Worm (Caenorhabditis elegans) whole organism, midembryonic: ENCODE results near the gene nex-1.

Source experiments
- flt-1 ChIP-seq: fragments of 200-800 bp; sonication (Bioruptor generic); IDR thresholded peaks from 2 replicates; pipeline ENCODE4 v1.3.6; 2022; ENCODE audit warnings: missing genetic modification characterization, missing compliant biosample characterization
- klf-2 ChIP-seq: fragments of 200-800 bp; sonication (Bioruptor generic); conservative IDR thresholded peaks from 2 replicates; pipeline ENCODE4 v1.3.6; 2022; ENCODE audit warnings: missing genetic modification reagents, missing genetic modification characterization, missing compliant biosample characterization
- med-1 ChIP-seq: sonication (generic microtip); optimal IDR thresholded peaks from 2 replicates; lab custom pipeline; 2017; ENCODE audit warnings: missing genetic modification characterization, mild to moderate bottlenecking, missing compliant biosample characterization, antibody characterized with exemption, missing genetic modification reagents; ENCODE audit not compliant: insufficient read depth
- tab-1 ChIP-seq: fragments of 200-800 bp; sonication (Bioruptor generic); IDR thresholded peaks from 2 replicates; pipeline ENCODE4 v1.3.6; 2022; ENCODE audit warnings: missing genetic modification characterization, missing compliant biosample characterization

- no peak for TF ChIP-seq tab-1 (GFP tag; lab: Robert Waterston, UW)
- no peak for TF ChIP-seq med-1 (GFP tag; lab: Kevin White, UChicago)
- TF ChIP-seq klf-2, result no peak
- TF ChIP-seq flt-1, result no peak
Measured at ce11 chrIII:5206861-5207414, 18.5 kb upstream of the nex-1 start, which contains the start of gene morc-1.
